Worm (Caenorhabditis elegans) whole organism, L4 larva: ENCODE data around the gene Y75B8A.8.
A peak's percentile ranks its signal among the peaks of the same experiment; 100 is the strongest.

Experiments used
- F26F4.8 ChIP-seq: fragments of 200-800 bp; sonication (Bioruptor generic); conservative IDR thresholded peaks from 2 replicates; pipeline ENCODE4 v1.3.6; 2022; ENCODE audit warnings: missing genetic modification characterization, missing compliant biosample characterization
- F44E2.7 ChIP-seq: fragments of 200-800 bp; sonication (Bioruptor generic); IDR thresholded peaks from 2 replicates; pipeline ENCODE4 v2.1.2; 2022; ENCODE audit warnings: missing genetic modification characterization, missing compliant biosample characterization
- Y48G9A.11 ChIP-seq: fragments of 200-800 bp; sonication (Bioruptor generic); IDR thresholded peaks from 2 replicates; pipeline ENCODE4 v1.3.6; 2022; ENCODE audit warnings: missing genetic modification reagents, missing genetic modification characterization, missing compliant biosample characterization
- ZK337.2 ChIP-seq: fragments of 200-800 bp; sonication (Bioruptor generic); IDR thresholded peaks from 2 replicates; pipeline ENCODE4 v1.3.6; 2022; ENCODE audit warnings: missing genetic modification reagents, missing genetic modification characterization, missing compliant biosample characterization
- ZK546.5 ChIP-seq, 2 experiments: sonication (generic microtip); optimal IDR thresholded peaks; 2 replicates each; lab custom pipeline; 2017; ENCODE audit warnings: missing biosample characterization in 2 of 2, missing genetic modification characterization in 2 of 2
- aha-1 ChIP-seq: fragments of 150-350 bp; peaks from one replicate; lab custom pipeline; 2014; ENCODE audit warnings: missing biosample characterization, missing genetic modification characterization
- attf-4 ChIP-seq: sonication (generic microtip); optimal IDR thresholded peaks from 3 replicates; lab custom pipeline; 2017; ENCODE audit warnings: missing biosample characterization, missing genetic modification characterization
- ceh-82 ChIP-seq: sonication (generic microtip); optimal IDR thresholded peaks from 2 replicates; lab custom pipeline; 2017; ENCODE audit warnings: missing biosample characterization, missing genetic modification characterization
- daf-12 ChIP-seq: fragments of 150-350 bp; optimal IDR thresholded peaks from 2 replicates; lab custom pipeline; 2014; ENCODE audit warnings: missing biosample characterization, missing genetic modification reagents, missing genetic modification characterization
- duxl-1 ChIP-seq: sonication (generic microtip); optimal IDR thresholded peaks from 2 replicates; lab custom pipeline; 2016; ENCODE audit warnings: mild to moderate bottlenecking, missing genetic modification characterization, moderate library complexity, missing compliant biosample characterization; ENCODE audit not compliant: poor library complexity
- egl-43 ChIP-seq: fragments of 200-800 bp; sonication (Bioruptor generic); IDR thresholded peaks from 2 replicates; pipeline ENCODE4 v1.3.6; 2022; ENCODE audit warnings: missing genetic modification reagents, missing genetic modification characterization, missing compliant biosample characterization
- fkh-10 ChIP-seq: fragments of 150-350 bp; optimal IDR thresholded peaks from 2 replicates; lab custom pipeline; 2014; ENCODE audit warnings: missing biosample characterization, missing genetic modification reagents, missing genetic modification characterization
- hlh-30 ChIP-seq: sonication (generic microtip); optimal IDR thresholded peaks from 2 replicates; lab custom pipeline; 2017; ENCODE audit warnings: antibody characterized with exemption, mild to moderate bottlenecking, missing genetic modification characterization, missing compliant biosample characterization; ENCODE audit not compliant: insufficient read depth
- lim-7 ChIP-seq: fragments of 200-800 bp; sonication (Bioruptor generic); IDR thresholded peaks from 2 replicates; pipeline ENCODE4 v1.3.6; 2022; ENCODE audit warnings: missing genetic modification characterization, missing compliant biosample characterization
- lin-1 ChIP-seq: fragments of 200-800 bp; sonication (Bioruptor generic); IDR thresholded peaks from 2 replicates; pipeline ENCODE4 v1.3.6; 2022; ENCODE audit warnings: missing genetic modification reagents, missing genetic modification characterization, missing compliant biosample characterization
- lin-38 ChIP-seq: fragments of 200-800 bp; sonication (Bioruptor generic); IDR thresholded peaks from 2 replicates; pipeline ENCODE4 v1.3.6; 2022; ENCODE audit warnings: missing genetic modification reagents, missing genetic modification characterization, missing compliant biosample characterization
- mdt-29 ChIP-seq: fragments of 200-800 bp; sonication (Bioruptor generic); IDR thresholded peaks from 2 replicates; pipeline ENCODE4 v1.3.6; 2022; ENCODE audit warnings: missing genetic modification reagents, missing genetic modification characterization, missing compliant biosample characterization
- nhr-11 ChIP-seq: fragments of 150-350 bp; optimal IDR thresholded peaks from 2 replicates; lab custom pipeline; 2014; ENCODE audit warnings: missing biosample characterization, missing genetic modification characterization
- nhr-28 ChIP-seq: fragments of 150-350 bp; optimal IDR thresholded peaks from 2 replicates; lab custom pipeline; 2014; ENCODE audit warnings: missing biosample characterization, missing genetic modification characterization
- nhr-42 ChIP-seq: fragments of 200-800 bp; sonication (Bioruptor generic); IDR thresholded peaks from 2 replicates; pipeline ENCODE4 v1.3.6; 2022; ENCODE audit warnings: missing genetic modification characterization, missing compliant biosample characterization
- pha-4 ChIP-seq, 2 experiments: fragments of 150-350 bp in 1 of 2; fragments of 200-800 bp in 1 of 2; sonication (Bioruptor generic) in 1 of 2; IDR thresholded peaks in 1 of 2; optimal IDR thresholded peaks in 1 of 2; 2 replicates each; pipeline versions ENCODE4 v1.3.6 to Lab custom; 2014 to 2022; ENCODE audit warnings: missing genetic modification characterization in 2 of 2, missing genetic modification reagents in 2 of 2, missing biosample characterization in 1 of 2, missing compliant biosample characterization in 1 of 2
- rbr-2 ChIP-seq: sonication (generic microtip); optimal IDR thresholded peaks from 2 replicates; lab custom pipeline; 2016; ENCODE audit warnings: missing genotype, missing genetic modification characterization, missing compliant biosample characterization
- sdz-12 ChIP-seq: fragments of 200-800 bp; sonication (Bioruptor generic); optimal IDR thresholded peaks from 2 replicates; lab custom pipeline; 2018; ENCODE audit warnings: mild to moderate bottlenecking, missing genetic modification characterization, missing compliant biosample characterization
- set-16 ChIP-seq: fragments of 200-800 bp; sonication (Bioruptor generic); IDR thresholded peaks from 2 replicates; pipeline ENCODE4 v1.3.6; 2022; ENCODE audit warnings: missing genetic modification reagents, missing genetic modification characterization, missing compliant biosample characterization
- spr-3 ChIP-seq: fragments of 200-800 bp; sonication (Bioruptor generic); optimal IDR thresholded peaks from 2 replicates; lab custom pipeline; 2018; ENCODE audit warnings: mild to moderate bottlenecking, missing genetic modification characterization, missing compliant biosample characterization
- tra-1 ChIP-seq: fragments of 200-800 bp; sonication (Bioruptor generic); IDR thresholded peaks from 2 replicates; pipeline ENCODE4 v1.3.6; 2022; ENCODE audit warnings: missing genetic modification reagents, missing genetic modification characterization, missing compliant biosample characterization
- unc-130 ChIP-seq: sonication (generic microtip); optimal IDR thresholded peaks from 2 replicates; lab custom pipeline; 2016; ENCODE audit warnings: missing genetic modification reagents, missing genetic modification characterization, missing compliant biosample characterization
- zfp-2 ChIP-seq: sonication (generic microtip); optimal IDR thresholded peaks from 2 replicates; lab custom pipeline; 2016; ENCODE audit warnings: mild to moderate bottlenecking, missing genetic modification characterization, missing compliant biosample characterization
- zfp-3 ChIP-seq: fragments of 200-800 bp; sonication (Bioruptor generic); conservative IDR thresholded peaks from 2 replicates; pipeline ENCODE4 v1.3.6; 2022; ENCODE audit warnings: missing genetic modification reagents, missing genetic modification characterization, missing compliant biosample characterization
- zip-11 ChIP-seq: fragments of 200-800 bp; sonication (Bioruptor generic); IDR thresholded peaks from 2 replicates; pipeline ENCODE4 v1.3.6; 2022; ENCODE audit warnings: missing genetic modification characterization, missing compliant biosample characterization

Y75B8A.8 gene

DNA sequence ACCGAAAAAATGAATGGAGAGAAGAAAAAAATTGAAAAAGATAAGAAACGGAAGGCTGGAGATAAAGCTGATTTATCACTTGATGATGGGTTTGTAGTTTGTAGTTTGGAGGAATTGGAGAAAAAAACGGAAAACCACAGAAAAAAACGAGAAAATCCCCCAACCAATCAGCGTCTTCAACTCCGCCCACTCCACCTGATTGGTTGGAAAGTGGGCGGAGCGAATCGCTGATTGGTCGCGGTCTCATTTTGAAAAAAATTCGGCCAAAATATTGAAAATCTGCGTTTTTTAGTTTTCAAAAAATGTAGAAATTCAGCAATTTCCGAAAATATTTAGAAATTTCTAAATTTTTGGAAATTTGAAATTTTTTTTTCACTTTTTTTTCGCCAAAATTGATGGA lies 4.8 kb upstream of the Y75B8A.8 start:
- no peak for TF ChIP-seq pha-4 (GFP tag; IDR thresholded peaks at IDR 0.05; lab: Robert Waterston, UW)
- no peak for TF ChIP-seq pha-4 (tag; optimal IDR thresholded peaks at IDR 0.05; lab: Kevin White, UChicago)
- TF ChIP-seq rbr-2 (tag; lab: Kevin White, UChicago), result no peak
- no peak for TF ChIP-seq zip-11 (GFP tag; lab: Robert Waterston, UW)
- no peak for TF ChIP-seq ZK546.5 (tag; optimal IDR thresholded peaks at IDR 0.05; lab: Kevin White, UChicago)
- no peak for TF ChIP-seq F44E2.7 (GFP tag; lab: Robert Waterston, UW)

DNA sequence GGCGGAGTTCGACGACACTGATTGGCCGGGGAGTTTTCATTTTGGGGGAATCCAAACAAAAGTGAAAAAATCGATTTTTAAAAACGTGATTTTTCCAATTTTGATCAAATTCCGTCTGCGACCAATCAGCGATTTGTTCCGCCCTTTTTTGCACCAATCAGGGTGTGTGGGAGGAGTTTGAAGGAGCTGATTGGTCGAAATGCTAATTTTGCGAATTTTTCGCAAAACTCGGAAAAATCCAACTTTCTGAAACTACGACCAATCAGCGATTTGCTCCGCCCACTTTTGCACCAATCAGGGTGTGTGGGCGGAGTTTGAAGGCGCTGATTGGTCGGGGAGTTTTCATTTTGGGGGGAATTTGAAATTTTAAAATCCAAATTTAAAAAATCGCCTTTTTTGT lies 4.0 kb upstream of the Y75B8A.8 start:
- TF ChIP-seq lin-38 (GFP tag; lab: Robert Waterston, UW) (0 out of 2 replicates have a peak, but pooled peaks have one; percentile 9), Y48G9A.11 (GFP tag; lab: Robert Waterston, UW) (no peak), attf-4 (tag; lab: Kevin White, UChicago) (no peak)

DNA sequence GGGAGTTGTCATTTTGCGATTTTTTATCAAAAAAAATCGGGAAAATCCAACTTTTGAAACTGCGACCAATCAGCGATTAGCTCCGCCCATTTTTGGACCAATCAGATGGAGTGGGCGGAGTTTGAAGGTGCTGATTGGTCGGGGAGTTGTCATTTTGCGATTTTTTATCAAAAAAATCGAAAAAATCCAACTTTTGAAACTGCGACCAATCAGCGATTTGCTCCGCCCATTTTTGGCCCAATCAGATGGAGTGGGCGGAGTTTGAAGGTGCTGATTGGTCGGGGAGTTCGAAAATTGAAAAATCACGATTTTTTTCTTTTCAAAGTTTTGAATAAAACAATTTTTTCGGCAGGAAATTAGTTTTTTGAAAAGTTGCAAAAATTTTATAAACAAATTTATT lies 3.0 kb upstream of the Y75B8A.8 start:
- TF ChIP-seq nhr-42, result no peak
- no peak for TF ChIP-seq ZK337.2 (GFP tag; lab: Robert Waterston, UW)
- TF ChIP-seq lin-1 (GFP tag; lab: Robert Waterston, UW), result no peak
- TF ChIP-seq nhr-28 (tag; lab: Kevin White, UChicago), result no peak
- no peak for TF ChIP-seq tra-1 (GFP tag; lab: Robert Waterston, UW)
- no peak for TF ChIP-seq F26F4.8
- TF ChIP-seq mdt-29 (GFP tag; lab: Robert Waterston, UW), result no peak
- no peak for TF ChIP-seq aha-1 (tag; lab: Kevin White, UChicago)
- no peak for TF ChIP-seq pha-4 (GFP tag; IDR thresholded peaks at IDR 0.05; lab: Robert Waterston, UW)
- TF ChIP-seq pha-4 (tag; optimal IDR thresholded peaks at IDR 0.05; lab: Kevin White, UChicago), result no peak
- TF ChIP-seq, all 104 proteins: peak for 0

DNA sequence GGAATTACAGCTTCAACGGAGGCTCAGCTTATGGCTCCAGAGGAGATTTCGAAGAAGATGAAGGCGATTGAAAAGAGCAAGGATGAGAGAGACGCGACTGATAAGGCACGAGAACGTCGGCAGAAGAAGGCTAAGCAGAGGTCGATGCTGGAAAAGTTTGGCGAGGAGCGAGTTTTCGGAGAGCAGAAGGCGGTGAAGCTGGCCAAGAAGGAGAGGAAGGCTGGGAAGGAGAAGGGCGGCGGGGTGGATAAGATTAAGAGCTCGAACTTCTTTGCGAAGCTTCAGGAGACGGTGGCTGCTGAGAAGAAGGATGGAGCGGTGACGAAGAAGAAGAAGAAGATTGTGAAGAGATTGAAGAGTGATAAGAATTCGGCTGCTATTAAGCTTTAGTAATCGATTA lies 1.4 kb upstream of the Y75B8A.8 start:
- TF ChIP-seq ceh-82 (tag; lab: Kevin White, UChicago), result no peak
- TF ChIP-seq set-16 (GFP tag; lab: Robert Waterston, UW), result peak; percentile 81
- TF ChIP-seq egl-43 (GFP tag; lab: Robert Waterston, UW), result 0 out of 2 replicates have a peak, but pooled peaks have one; percentile 22
- TF ChIP-seq zfp-2 (tag; lab: Kevin White, UChicago), result no peak

DNA sequence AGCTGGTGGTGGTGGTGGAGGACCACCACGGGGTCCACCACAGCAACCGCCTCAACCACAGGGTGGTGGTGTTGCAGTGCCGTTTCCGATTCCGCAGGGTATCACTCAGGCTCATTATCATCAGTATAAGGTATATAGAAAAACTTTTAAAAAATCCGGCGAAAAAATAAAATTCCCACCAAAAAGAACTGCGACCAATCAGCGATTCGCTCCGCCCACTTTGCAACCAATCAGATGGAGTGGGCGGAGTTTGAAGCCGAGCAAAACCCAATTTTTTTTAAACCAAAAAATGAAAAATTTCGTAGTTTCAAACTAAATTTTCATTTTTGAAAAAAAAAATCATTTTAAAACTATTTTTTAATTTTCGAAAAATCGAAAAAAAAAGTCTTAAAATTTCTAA lies 371 bp downstream of the Y75B8A.8 start:
- TF ChIP-seq zfp-3 (GFP tag; lab: Robert Waterston, UW), result no peak
- TF ChIP-seq lim-7 (GFP tag; lab: Robert Waterston, UW), result no peak
- peak; percentile 40; the same call in 1 of the 2 replicates for TF ChIP-seq set-16 (GFP tag; lab: Robert Waterston, UW)
- TF ChIP-seq aha-1 (tag; lab: Kevin White, UChicago), result peak; percentile 54

DNA sequence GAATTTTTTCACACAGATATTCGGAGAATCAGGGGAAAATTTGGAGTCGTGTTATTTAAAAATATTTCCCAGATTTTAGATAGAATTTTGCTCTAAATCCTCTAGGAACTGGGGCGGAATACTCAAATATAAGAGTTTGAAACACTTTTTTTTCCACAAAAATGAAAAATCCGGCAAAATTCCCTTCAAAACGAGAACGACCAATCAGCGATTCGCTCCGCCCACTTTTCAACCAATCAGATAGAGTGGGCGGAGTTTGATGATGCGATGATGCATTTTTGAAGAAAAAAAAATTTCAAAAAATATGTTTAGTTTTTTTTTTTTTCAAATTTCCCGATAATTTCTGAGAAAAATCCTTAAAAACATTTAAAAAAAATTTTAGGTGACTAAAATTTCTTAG lies 3.9 kb downstream of the Y75B8A.8 start:
- no peak for TF ChIP-seq daf-12 (tag; lab: Kevin White, UChicago)
- no peak for TF ChIP-seq ZK337.2 (GFP tag; lab: Robert Waterston, UW)
- no peak for TF ChIP-seq F44E2.7 (GFP tag; lab: Robert Waterston, UW)
- TF ChIP-seq fkh-10 (GFP tag; lab: Kevin White, UChicago), result no peak
- no peak for TF ChIP-seq hlh-30 (tag; lab: Kevin White, UChicago)
- no peak for TF ChIP-seq nhr-11 (tag; lab: Kevin White, UChicago)
- TF ChIP-seq spr-3, result no peak
- TF ChIP-seq duxl-1 (tag; lab: Kevin White, UChicago), result no peak
- TF ChIP-seq, all 104 proteins: peak for 0

ce11 chrIII:12165305-12165704 lies 4.7 kb downstream of the Y75B8A.8 start:
- TF ChIP-seq sdz-12 (peak; percentile 14), unc-130 (GFP tag; lab: Kevin White, UChicago) (no peak), set-16 (GFP tag; lab: Robert Waterston, UW) (peak; percentile 84)
